Worm (Caenorhabditis elegans): ENCODE measurements around the gene grl-2.

DNA sequence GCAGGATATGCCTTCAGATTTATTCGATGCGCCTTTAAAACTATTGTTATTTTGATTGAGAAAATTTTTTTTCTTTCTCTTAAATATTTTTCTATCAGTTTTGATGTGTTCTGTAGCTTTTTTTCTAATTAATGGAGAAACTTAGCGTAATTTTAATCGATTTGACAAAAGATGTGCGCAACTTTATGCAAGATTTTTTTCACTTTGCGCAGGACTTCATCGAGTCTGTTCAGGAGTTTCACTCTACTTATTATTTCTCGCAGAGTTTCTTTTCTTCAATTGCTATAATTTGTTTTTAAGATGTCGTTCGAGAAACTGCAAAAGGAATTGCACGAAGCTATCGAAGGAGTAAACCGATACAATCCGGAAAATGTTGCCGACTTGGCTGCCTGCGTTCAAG lies 8.8 kb downstream of the grl-2 start, which contains the start of gene eif-3.K:
- TF ChIP-seq pha-4 (tag; optimal IDR thresholded peaks at IDR 0.05) = no peak
- no peak for TF ChIP-seq C38D4.7 (GFP tag; optimal IDR thresholded peaks at IDR 0.05)
- TF ChIP-seq ceh-48 (tag; optimal IDR thresholded peaks at IDR 0.05) = no peak
- no peak for TF ChIP-seq ztf-16 (tag; optimal IDR thresholded peaks at IDR 0.05)
- no peak for TF ChIP-seq unc-86 (tag; optimal IDR thresholded peaks at IDR 0.05)
- TF ChIP-seq F13H6.1 (tag; optimal IDR thresholded peaks at IDR 0.05) = no peak
- TF ChIP-seq nhr-11 (tag; optimal IDR thresholded peaks at IDR 0.05) = no peak
- TF ChIP-seq lim-6 (tag; optimal IDR thresholded peaks at IDR 0.05) = no peak
- TF ChIP-seq lin-11 (tag; optimal IDR thresholded peaks at IDR 0.05) = no peak
- TF ChIP-seq K02D7.2 (tag; optimal IDR thresholded peaks at IDR 0.05) = no peak
- no peak for TF ChIP-seq elt-2 (tag; optimal IDR thresholded peaks at IDR 0.05)
